Worm (Caenorhabditis elegans) whole organism, L4 larva: ENCODE results near the gene R105.1.

ENCODE experiments used
- F10B5.3 ChIP-seq: sonication (generic microtip); optimal IDR thresholded peaks from 2 replicates; lab custom pipeline; 2016; ENCODE audit warnings: mild to moderate bottlenecking, missing genetic modification characterization, missing compliant biosample characterization
- F26F4.8 ChIP-seq: fragments of 200-800 bp; sonication (Bioruptor generic); conservative IDR thresholded peaks from 2 replicates; pipeline ENCODE4 v1.3.6; 2022; ENCODE audit warnings: missing genetic modification characterization, missing compliant biosample characterization
- F37D6.2 ChIP-seq: sonication (generic microtip); optimal IDR thresholded peaks from 2 replicates; lab custom pipeline; 2016; ENCODE audit warnings: mild to moderate bottlenecking, missing genetic modification characterization, missing compliant biosample characterization
- F44E2.7 ChIP-seq: fragments of 200-800 bp; sonication (Bioruptor generic); IDR thresholded peaks from 2 replicates; pipeline ENCODE4 v2.1.2; 2022; ENCODE audit warnings: missing genetic modification characterization, missing compliant biosample characterization
- R02D3.7 ChIP-seq: fragments of 150-350 bp; sonication (generic microtip); optimal IDR thresholded peaks from 3 replicates; lab custom pipeline; 2014; ENCODE audit warnings: missing biosample characterization, missing genetic modification characterization
- Y105C5A.15 ChIP-seq: fragments of 200-800 bp; sonication (Bioruptor generic); IDR thresholded peaks from 2 replicates; pipeline ENCODE4 v1.3.6; 2022; ENCODE audit warnings: missing genetic modification characterization, missing compliant biosample characterization
- Y5F2A.4 ChIP-seq: fragments of 200-800 bp; sonication (Bioruptor generic); optimal IDR thresholded peaks from 2 replicates; lab custom pipeline; 2018; ENCODE audit warnings: mild to moderate bottlenecking, missing genetic modification characterization, missing compliant biosample characterization
- Y75B8A.6 ChIP-seq: fragments of 200-800 bp; sonication (Bioruptor generic); IDR thresholded peaks from 2 replicates; pipeline ENCODE4 v1.3.6; 2022; ENCODE audit warnings: missing genetic modification reagents, missing genetic modification characterization, missing compliant biosample characterization
- ama-1 ChIP-seq: fragments of 150-350 bp; optimal IDR thresholded peaks from 2 replicates; lab custom pipeline; 2014; ENCODE audit warnings: inconsistent platforms, mixed read lengths
- arid-1 ChIP-seq: fragments of 200-800 bp; sonication (Bioruptor generic); conservative IDR thresholded peaks from 2 replicates; pipeline ENCODE4 v1.3.6; 2022; ENCODE audit warnings: missing genetic modification reagents, missing genetic modification characterization, missing compliant biosample characterization
- ceh-20 ChIP-seq: fragments of 200-800 bp; sonication (Bioruptor generic); IDR thresholded peaks from 2 replicates; pipeline ENCODE4 v1.3.6; 2022; ENCODE audit warnings: missing genetic modification reagents, missing genetic modification characterization, missing compliant biosample characterization
- ceh-28 ChIP-seq: fragments of 150-350 bp; optimal IDR thresholded peaks from 2 replicates; lab custom pipeline; 2014; ENCODE audit warnings: missing biosample characterization, missing genetic modification reagents, missing genetic modification characterization
- daf-12 ChIP-seq: fragments of 150-350 bp; optimal IDR thresholded peaks from 2 replicates; lab custom pipeline; 2014; ENCODE audit warnings: missing biosample characterization, missing genetic modification reagents, missing genetic modification characterization
- dpl-1 ChIP-seq: fragments of 150-350 bp; optimal IDR thresholded peaks from 2 replicates; lab custom pipeline; 2014; ENCODE audit warnings: missing biosample characterization, missing genetic modification reagents, missing genetic modification characterization
- fos-1 ChIP-seq: fragments of 150-350 bp; optimal IDR thresholded peaks from 2 replicates; lab custom pipeline; 2014; ENCODE audit warnings: missing biosample characterization, missing genetic modification characterization
- hlh-11 ChIP-seq: fragments of 200-800 bp; sonication (Bioruptor generic); optimal IDR thresholded peaks from 2 replicates; lab custom pipeline; 2018; ENCODE audit warnings: mild to moderate bottlenecking, missing genetic modification characterization, missing compliant biosample characterization
- lin-13 ChIP-seq: fragments of 150-350 bp; optimal IDR thresholded peaks from 2 replicates; lab custom pipeline; 2014; ENCODE audit warnings: missing biosample characterization, missing genetic modification reagents, missing genetic modification characterization
- lir-3 ChIP-seq: sonication (generic microtip); optimal IDR thresholded peaks from 2 replicates; lab custom pipeline; 2016; ENCODE audit warnings: mild to moderate bottlenecking, missing genetic modification characterization, missing compliant biosample characterization
- lsy-2 ChIP-seq, 2 experiments: fragments of 150-350 bp in 1 of 2; sonication (generic microtip) in 1 of 2; optimal IDR thresholded peaks; 2 replicates each; lab custom pipeline; 2014 to 2017; ENCODE audit warnings: missing biosample characterization in 2 of 2, missing genetic modification characterization in 2 of 2
- mdl-1 ChIP-seq, 2 experiments: fragments of 150-350 bp in 1 of 2; sonication (generic microtip) in 1 of 2; optimal IDR thresholded peaks; 2 replicates each; lab custom pipeline; 2014 to 2017; ENCODE audit warnings: missing biosample characterization in 2 of 2, missing genetic modification characterization in 2 of 2
- mdt-29 ChIP-seq: fragments of 200-800 bp; sonication (Bioruptor generic); IDR thresholded peaks from 2 replicates; pipeline ENCODE4 v1.3.6; 2022; ENCODE audit warnings: missing genetic modification reagents, missing genetic modification characterization, missing compliant biosample characterization
- mxl-2 ChIP-seq: fragments of 200-800 bp; sonication (Bioruptor generic); conservative IDR thresholded peaks from 2 replicates; pipeline ENCODE4 v1.3.6; 2022; ENCODE audit warnings: missing genetic modification reagents, missing genetic modification characterization, missing compliant biosample characterization
- nhr-102 ChIP-seq: sonication (generic microtip); optimal IDR thresholded peaks from 2 replicates; lab custom pipeline; 2016; ENCODE audit warnings: mild to moderate bottlenecking, missing genetic modification characterization, moderate library complexity, missing compliant biosample characterization
- nhr-11 ChIP-seq: fragments of 150-350 bp; optimal IDR thresholded peaks from 2 replicates; lab custom pipeline; 2014; ENCODE audit warnings: missing biosample characterization, missing genetic modification characterization
- nhr-111 ChIP-seq: fragments of 200-800 bp; sonication (Bioruptor generic); optimal IDR thresholded peaks from 2 replicates; lab custom pipeline; 2018; ENCODE audit warnings: mild to moderate bottlenecking, missing genetic modification characterization, missing compliant biosample characterization
- nhr-28 ChIP-seq: fragments of 150-350 bp; optimal IDR thresholded peaks from 2 replicates; lab custom pipeline; 2014; ENCODE audit warnings: missing biosample characterization, missing genetic modification characterization
- nhr-41 ChIP-seq: fragments of 200-800 bp; sonication (Bioruptor generic); IDR thresholded peaks from 2 replicates; pipeline ENCODE4 v1.3.6; 2022; ENCODE audit warnings: missing genetic modification reagents, missing genetic modification characterization, missing compliant biosample characterization
- nhr-42 ChIP-seq: fragments of 200-800 bp; sonication (Bioruptor generic); IDR thresholded peaks from 2 replicates; pipeline ENCODE4 v1.3.6; 2022; ENCODE audit warnings: missing genetic modification characterization, missing compliant biosample characterization
- pha-4 ChIP-seq, 2 experiments: fragments of 150-350 bp in 1 of 2; fragments of 200-800 bp in 1 of 2; sonication (Bioruptor generic) in 1 of 2; IDR thresholded peaks in 1 of 2; optimal IDR thresholded peaks in 1 of 2; 2 replicates each; pipeline versions ENCODE4 v1.3.6 to Lab custom; 2014 to 2022; ENCODE audit warnings: missing genetic modification characterization in 2 of 2, missing genetic modification reagents in 2 of 2, missing biosample characterization in 1 of 2, missing compliant biosample characterization in 1 of 2
- pqm-1 ChIP-seq: sonication (generic microtip); optimal IDR thresholded peaks from 2 replicates; lab custom pipeline; 2017; ENCODE audit warnings: missing biosample characterization, missing genetic modification characterization
- set-16 ChIP-seq: fragments of 200-800 bp; sonication (Bioruptor generic); IDR thresholded peaks from 2 replicates; pipeline ENCODE4 v1.3.6; 2022; ENCODE audit warnings: missing genetic modification reagents, missing genetic modification characterization, missing compliant biosample characterization
- skn-1 ChIP-seq: fragments of 150-350 bp; optimal IDR thresholded peaks from 2 replicates; lab custom pipeline; 2014; ENCODE audit warnings: missing biosample characterization, missing genetic modification characterization
- spr-3 ChIP-seq: fragments of 200-800 bp; sonication (Bioruptor generic); optimal IDR thresholded peaks from 2 replicates; lab custom pipeline; 2018; ENCODE audit warnings: mild to moderate bottlenecking, missing genetic modification characterization, missing compliant biosample characterization
- tra-1 ChIP-seq: fragments of 200-800 bp; sonication (Bioruptor generic); IDR thresholded peaks from 2 replicates; pipeline ENCODE4 v1.3.6; 2022; ENCODE audit warnings: missing genetic modification reagents, missing genetic modification characterization, missing compliant biosample characterization
- unc-130 ChIP-seq: sonication (generic microtip); optimal IDR thresholded peaks from 2 replicates; lab custom pipeline; 2016; ENCODE audit warnings: missing genetic modification reagents, missing genetic modification characterization, missing compliant biosample characterization
- zag-1 ChIP-seq: fragments of 150-350 bp; optimal IDR thresholded peaks from 2 replicates; lab custom pipeline; 2014; ENCODE audit warnings: missing biosample characterization, missing genetic modification characterization
- zip-11 ChIP-seq: fragments of 200-800 bp; sonication (Bioruptor generic); IDR thresholded peaks from 2 replicates; pipeline ENCODE4 v1.3.6; 2022; ENCODE audit warnings: missing genetic modification characterization, missing compliant biosample characterization

Gene R105.1

ce11 chrIV:4588408-4588807 is 45.1 kb upstream of the R105.1 start (continued):
- no peak for TF ChIP-seq pha-4 (GFP tag; IDR thresholded peaks at IDR 0.05; lab: Robert Waterston, UW)
- TF ChIP-seq pha-4 (tag; optimal IDR thresholded peaks at IDR 0.05; lab: Kevin White, UChicago): no peak
- peak; percentile 20 for TF ChIP-seq hlh-11 (tag; lab: Kevin White, UChicago)
- TF ChIP-seq zag-1 (tag; lab: Kevin White, UChicago): no peak
- no peak for TF ChIP-seq fos-1
- peak; percentile 1 for TF ChIP-seq nhr-28 (tag; lab: Kevin White, UChicago)
- no peak for TF ChIP-seq arid-1
- no peak for TF ChIP-seq R02D3.7 (tag; lab: Kevin White, UChicago)

- TF ChIP-seq daf-12 (tag; lab: Kevin White, UChicago): no peak
- TF ChIP-seq dpl-1 (GFP tag; lab: Kevin White, UChicago): no peak
- TF ChIP-seq mdt-29 (GFP tag; lab: Robert Waterston, UW): no peak
- TF ChIP-seq nhr-11 (tag; lab: Kevin White, UChicago): no peak
- TF ChIP-seq Y5F2A.4 (GFP tag; lab: Kevin White, UChicago): no peak
- no peak for TF ChIP-seq F44E2.7 (GFP tag; lab: Robert Waterston, UW)
- TF ChIP-seq ama-1 (lab: Kevin White, UChicago): no peak
- TF ChIP-seq Y105C5A.15 (GFP tag; lab: Robert Waterston, UW): no peak
- TF ChIP-seq arid-1: no peak
- TF ChIP-seq skn-1 (tag; lab: Kevin White, UChicago): no peak
- no peak for TF ChIP-seq nhr-28 (tag; lab: Kevin White, UChicago)
- TF ChIP-seq lsy-2 (tag; optimal IDR thresholded peaks at IDR 0.05; lab: Kevin White, UChicago): no peak
- no peak for TF ChIP-seq zip-11 (GFP tag; lab: Robert Waterston, UW)
- no peak for TF ChIP-seq Y75B8A.6 (GFP tag; lab: Robert Waterston, UW)
- no peak for TF ChIP-seq F37D6.2 (tag; lab: Kevin White, UChicago)
- TF ChIP-seq unc-130 (GFP tag; lab: Kevin White, UChicago): no peak
- TF ChIP-seq hlh-11 (tag; lab: Kevin White, UChicago): no peak
- no peak for TF ChIP-seq mxl-2 (GFP tag; lab: Robert Waterston, UW)
These were observed 36.7 kb upstream of the R105.1 start, which contains the start of gene F19C7.3 for ce11 chrIV:4596824-4597223. TSS of gene F19C7.3 (plus strand) at chrIV:4597124.

- TF ChIP-seq nhr-111: no peak
- peak; percentile 68 for TF ChIP-seq pqm-1 (tag; lab: Kevin White, UChicago)
- TF ChIP-seq spr-3 (GFP tag; lab: Kevin White, UChicago): no peak
- no peak for TF ChIP-seq nhr-42 (GFP tag; lab: Robert Waterston, UW)
- no peak for TF ChIP-seq dpl-1 (GFP tag; lab: Kevin White, UChicago)
- peak; percentile 16 for TF ChIP-seq nhr-28 (tag; lab: Kevin White, UChicago)
- peak; percentile 47 for TF ChIP-seq nhr-102 (tag; lab: Kevin White, UChicago)
- TF ChIP-seq Y5F2A.4 (GFP tag; lab: Kevin White, UChicago): no peak
- TF ChIP-seq ceh-20 (GFP tag; lab: Robert Waterston, UW): no peak
- TF ChIP-seq ceh-28 (tag; lab: Kevin White, UChicago): no peak
- TF ChIP-seq nhr-41: no peak
- TF ChIP-seq mdl-1 (tag; optimal IDR thresholded peaks at IDR 0.05; lab: Kevin White, UChicago): no peak
- no peak for TF ChIP-seq lir-3 (tag; lab: Kevin White, UChicago)
- TF ChIP-seq F10B5.3: no peak
- no peak for TF ChIP-seq fos-1
- no peak for TF ChIP-seq F26F4.8 (GFP tag; lab: Robert Waterston, UW)
- no peak for TF ChIP-seq set-16 (GFP tag; lab: Robert Waterston, UW)
- no peak for TF ChIP-seq lin-13 (GFP tag; lab: Kevin White, UChicago)
- no peak for TF ChIP-seq tra-1
These were observed 34.0 kb upstream of the R105.1 start, which contains the start of gene F19C7.2 for ce11 chrIV:4599352-4600004. TSS of gene F19C7.2 (plus strand) at chrIV:4599954.
